Worm (Caenorhabditis elegans) whole organism, L1 larva: ENCODE data around the gene K10D2.5.

Source experiments
- ama-1 ChIP-seq: fragments of 150-350 bp; optimal IDR thresholded peaks from 2 replicates; lab custom pipeline; 2014
- ceh-82 ChIP-seq, 3 experiments: fragments of 150-350 bp in 1 of 3; sonication (generic microtip) in 2 of 3; optimal IDR thresholded peaks; 2 replicates each; lab custom pipeline; 2014 to 2017; ENCODE audit warnings: missing biosample characterization in 3 of 3, missing genetic modification characterization in 3 of 3
- ceh-90 ChIP-seq: sonication (generic microtip); optimal IDR thresholded peaks from 2 replicates; lab custom pipeline; 2016; ENCODE audit warnings: missing genetic modification characterization, missing compliant biosample characterization
- dsc-1 ChIP-seq: sonication (generic microtip); optimal IDR thresholded peaks from 2 replicates; lab custom pipeline; 2016; ENCODE audit warnings: mild to moderate bottlenecking, missing genetic modification characterization, missing compliant biosample characterization
- elt-3 ChIP-seq, 6 experiments: fragments of 150-350 bp in 1 of 6; sonication (generic microtip); optimal IDR thresholded peaks; 2 replicates each; lab custom pipeline; 2017 to 2018; ENCODE audit warnings: missing biosample characterization in 6 of 6, missing genetic modification characterization in 6 of 6, inconsistent platforms in 1 of 6
- lsy-2 ChIP-seq, 2 experiments: fragments of 150-350 bp; optimal IDR thresholded peaks; 2 replicates each; lab custom pipeline; 2014; ENCODE audit warnings: missing biosample characterization in 2 of 2, missing genetic modification characterization in 2 of 2
- mdl-1 ChIP-seq, 2 experiments: fragments of 150-350 bp; optimal IDR thresholded peaks; 2 replicates each; lab custom pipeline; 2014 to 2017; ENCODE audit warnings: missing biosample characterization in 2 of 2, missing genetic modification characterization in 2 of 2, inconsistent platforms in 1 of 2
- mef-2 ChIP-seq: fragments of 150-350 bp; optimal IDR thresholded peaks from 2 replicates; lab custom pipeline; 2014; ENCODE audit warnings: missing biosample characterization, missing genetic modification characterization
- nhr-77 ChIP-seq: fragments of 150-350 bp; optimal IDR thresholded peaks from 2 replicates; lab custom pipeline; 2014; ENCODE audit warnings: missing biosample characterization, missing genetic modification characterization
- unc-62 ChIP-seq: fragments of 150-350 bp; optimal IDR thresholded peaks from 2 replicates; lab custom pipeline; 2014; ENCODE audit warnings: missing biosample characterization, missing genetic modification reagents, missing genetic modification characterization
- unc-86 ChIP-seq: sonication (generic microtip); optimal IDR thresholded peaks from 2 replicates; lab custom pipeline; 2016; ENCODE audit warnings: missing genetic modification characterization, missing compliant biosample characterization

DNA sequence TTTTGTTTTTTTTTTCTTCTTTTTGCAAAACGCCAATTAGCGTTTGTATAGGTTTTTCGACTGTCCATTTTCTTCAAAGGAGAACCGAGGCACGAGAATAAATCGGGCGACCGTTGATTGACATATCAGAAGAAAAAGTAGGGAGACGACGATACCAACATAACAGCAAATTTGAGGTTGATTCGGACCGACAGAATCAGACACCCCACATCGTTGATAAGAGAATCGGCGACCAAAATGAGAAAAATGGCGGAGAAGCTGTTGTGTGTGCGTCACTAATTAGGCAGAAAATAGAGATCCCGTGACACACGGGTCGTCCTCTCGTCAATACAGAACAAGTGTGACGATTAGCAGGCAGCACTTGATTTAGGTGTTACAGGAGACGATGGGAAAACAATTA, 30.6 kb upstream of the K10D2.5 start:
- TF ChIP-seq ceh-90 (tag; lab: Kevin White, UChicago) (no peak), unc-62 (no peak), elt-3 (tag; optimal IDR thresholded peaks at IDR 0.05; lab: Kevin White, UChicago) (peak in 1 of 6 experiments; percentile 28), lsy-2 (tag; optimal IDR thresholded peaks at IDR 0.05; lab: Kevin White, UChicago) (no peak), nhr-77 (tag; lab: Kevin White, UChicago) (no peak), ama-1 (no peak), unc-86 (tag; lab: Kevin White, UChicago) (no peak), mdl-1 (tag; optimal IDR thresholded peaks at IDR 0.05; lab: Kevin White, UChicago) (peak in 1 of 2 experiments; percentile 26), ceh-82 (tag; optimal IDR thresholded peaks at IDR 0.05; lab: Kevin White, UChicago) (no peak), mef-2 (tag; lab: Kevin White, UChicago) (no peak), dsc-1 (tag; lab: Kevin White, UChicago) (no peak)
